Fruit fly (Drosophila melanogaster): ENCODE measurements around the gene GAPsec.

The GAPsec gene

dm6 chr3L:8629701-8630343, 6.1 kb upstream of the GAPsec start:
- TF ChIP-seq CG9948 (tag; optimal IDR thresholded peaks at IDR 0.05) (no peak), Pif1A (GFP tag; optimal IDR thresholded peaks at IDR 0.05) (no peak), rn (GFP tag; IDR thresholded peaks at IDR 0.05) (no peak), EcR (GFP tag; optimal IDR thresholded peaks at IDR 0.05) (no peak), CG8301 (tag; optimal IDR thresholded peaks at IDR 0.05) (no peak), CG12605 (GFP tag; IDR thresholded peaks at IDR 0.05) (no peak), CG34367 (tag; optimal IDR thresholded peaks at IDR 0.05) (no peak), CG14655 (GFP tag; optimal IDR thresholded peaks at IDR 0.05) (no peak), CG15710 (tag; optimal IDR thresholded peaks at IDR 0.05) (no peak), CG13204 (GFP tag; optimal IDR thresholded peaks at IDR 0.05) (no peak), gl (tag; optimal IDR thresholded peaks at IDR 0.05) (no peak), D1 (tag; optimal IDR thresholded peaks at IDR 0.05) (no peak), CG10348 (GFP tag; IDR thresholded peaks at IDR 0.05) (no peak), CG4496 (GFP tag; IDR thresholded peaks at IDR 0.05) (no peak), Ets98B (GFP tag; IDR thresholded peaks at IDR 0.05) (no peak)

dm6 chr3L:8628964-8629363, 5.3 kb upstream of the GAPsec start:
- 0 out of 2 replicates have a peak, but pooled peaks have one; percentile 19 for TF ChIP-seq Ets98B (GFP tag; IDR thresholded peaks at IDR 0.05)
- peak; percentile 35 for TF ChIP-seq Snoo (tag; optimal IDR thresholded peaks at IDR 0.05)
- TF ChIP-seq CG10348 (GFP tag; IDR thresholded peaks at IDR 0.05): no peak
- no peak for TF ChIP-seq CG8159 (tag; optimal IDR thresholded peaks at IDR 0.05)

dm6 chr3L:8627839-8628827, 4.4 kb upstream of the GAPsec start:
- TF ChIP-seq CG4496 (GFP tag; IDR thresholded peaks at IDR 0.05) (no peak), CG10348 (GFP tag; IDR thresholded peaks at IDR 0.05) (no peak), Pif1A (GFP tag; optimal IDR thresholded peaks at IDR 0.05) (no peak), CG13204 (GFP tag; optimal IDR thresholded peaks at IDR 0.05) (no peak), CG15710 (tag; optimal IDR thresholded peaks at IDR 0.05) (no peak), Snoo (tag; optimal IDR thresholded peaks at IDR 0.05) (no peak), CG34367 (tag; optimal IDR thresholded peaks at IDR 0.05) (no peak), fd96Ca (GFP tag; IDR thresholded peaks at IDR 0.05) (no peak), CG32121 (GFP tag; IDR thresholded peaks at IDR 0.05) (no peak), EcR (GFP tag; optimal IDR thresholded peaks at IDR 0.05) (no peak), CG17806 (tag; optimal IDR thresholded peaks at IDR 0.05) (no peak)

DNA sequence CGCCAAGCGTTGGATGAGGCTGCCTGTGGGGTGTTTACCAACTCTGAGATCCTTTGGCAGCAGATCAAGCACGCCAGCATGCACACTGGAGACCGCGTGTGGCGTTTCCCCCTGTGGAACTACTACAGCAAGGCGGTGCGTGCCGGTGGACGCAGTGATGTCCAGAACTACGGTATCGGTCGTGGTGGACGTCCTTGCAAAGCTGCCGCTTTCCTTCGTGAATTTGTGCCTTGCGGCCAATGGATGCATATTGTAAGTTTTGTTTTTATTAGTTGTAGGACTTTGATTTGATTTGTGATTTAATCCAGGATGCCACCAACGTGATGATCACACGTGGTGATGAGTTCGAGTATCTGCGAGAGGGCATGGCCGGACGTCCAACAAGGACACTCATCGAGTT, 2.2 kb downstream of the GAPsec start:
- TF ChIP-seq D1 (tag; optimal IDR thresholded peaks at IDR 0.05) (no peak), fd96Ca (GFP tag; IDR thresholded peaks at IDR 0.05) (no peak), CG8301 (tag; optimal IDR thresholded peaks at IDR 0.05) (no peak), EcR (GFP tag; optimal IDR thresholded peaks at IDR 0.05) (no peak), CG32121 (GFP tag; IDR thresholded peaks at IDR 0.05) (no peak), Snoo (tag; optimal IDR thresholded peaks at IDR 0.05) (no peak), CG13204 (GFP tag; optimal IDR thresholded peaks at IDR 0.05) (no peak), rn (GFP tag; IDR thresholded peaks at IDR 0.05) (no peak), CG10348 (GFP tag; IDR thresholded peaks at IDR 0.05) (no peak), CG4496 (GFP tag; IDR thresholded peaks at IDR 0.05) (no peak), CG34367 (tag; optimal IDR thresholded peaks at IDR 0.05) (no peak), Ets98B (GFP tag; IDR thresholded peaks at IDR 0.05) (no peak), CG15710 (tag; optimal IDR thresholded peaks at IDR 0.05) (no peak), CG14655 (GFP tag; optimal IDR thresholded peaks at IDR 0.05) (no peak), Pif1A (GFP tag; optimal IDR thresholded peaks at IDR 0.05) (no peak), gl (tag; optimal IDR thresholded peaks at IDR 0.05) (no peak), Pif1B (GFP tag; optimal IDR thresholded peaks at IDR 0.05) (no peak), CG12605 (GFP tag; IDR thresholded peaks at IDR 0.05) (no peak), CG17806 (tag; optimal IDR thresholded peaks at IDR 0.05) (no peak), CG9948 (tag; optimal IDR thresholded peaks at IDR 0.05) (no peak)

- no peak for TF ChIP-seq CG9948 (tag; optimal IDR thresholded peaks at IDR 0.05)
- TF ChIP-seq CG8301 (tag; optimal IDR thresholded peaks at IDR 0.05): no peak
- no peak for TF ChIP-seq fd96Ca (GFP tag; IDR thresholded peaks at IDR 0.05)
- TF ChIP-seq CG17806 (tag; optimal IDR thresholded peaks at IDR 0.05): no peak
- no peak for TF ChIP-seq CG4496 (GFP tag; IDR thresholded peaks at IDR 0.05)
- TF ChIP-seq Pif1B (GFP tag; optimal IDR thresholded peaks at IDR 0.05): no peak
- no peak for TF ChIP-seq CG15710 (tag; optimal IDR thresholded peaks at IDR 0.05)
- no peak for TF ChIP-seq CG12605 (GFP tag; IDR thresholded peaks at IDR 0.05)
- no peak for TF ChIP-seq Ets98B (GFP tag; IDR thresholded peaks at IDR 0.05)
Measured at dm6 chr3L:8619588-8619987, 4.1 kb downstream of the GAPsec start, which contains the start of gene S-Lap2. Gene S-Lap2, plus strand, starts transcription at chr3L:8619888.

DNA sequence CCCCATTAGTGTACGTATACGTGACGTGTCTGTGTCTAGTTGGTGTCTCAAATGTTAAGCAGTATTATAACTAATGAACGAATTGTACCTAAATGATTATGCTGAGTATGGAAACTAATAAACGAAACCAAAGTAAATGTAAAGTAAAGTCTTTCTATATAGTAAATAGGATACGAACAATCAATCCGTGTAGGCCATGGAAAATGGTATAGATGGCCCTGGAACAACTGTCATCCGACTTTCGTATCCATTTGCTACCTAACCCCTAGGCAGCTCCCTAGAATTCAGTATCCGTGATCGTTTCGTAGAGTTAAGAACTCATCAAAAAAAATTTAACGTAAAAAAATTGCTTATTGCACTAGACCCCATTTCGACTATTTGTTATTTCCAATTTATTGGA, 6.8 kb downstream of the GAPsec start, which contains the start of gene S-Lap1:
Gene S-Lap1 (plus strand): TSS at position 301 of the 400 bp plus-strand sequence.
- no peak for TF ChIP-seq CG4496 (GFP tag; IDR thresholded peaks at IDR 0.05)
- TF ChIP-seq CG32121 (GFP tag; IDR thresholded peaks at IDR 0.05): no peak
- no peak for TF ChIP-seq EcR (GFP tag; optimal IDR thresholded peaks at IDR 0.05)
- TF ChIP-seq CG9948 (tag; optimal IDR thresholded peaks at IDR 0.05): no peak
- no peak for TF ChIP-seq Ets98B (GFP tag; IDR thresholded peaks at IDR 0.05)
- TF ChIP-seq CG13204 (GFP tag; optimal IDR thresholded peaks at IDR 0.05): no peak
- TF ChIP-seq Snoo (tag; optimal IDR thresholded peaks at IDR 0.05): no peak
- TF ChIP-seq Pif1B (GFP tag; optimal IDR thresholded peaks at IDR 0.05): no peak
- TF ChIP-seq CG17806 (tag; optimal IDR thresholded peaks at IDR 0.05): no peak
- no peak for TF ChIP-seq D1 (tag; optimal IDR thresholded peaks at IDR 0.05)
- no peak for TF ChIP-seq CG15710 (tag; optimal IDR thresholded peaks at IDR 0.05)
- TF ChIP-seq fd96Ca (GFP tag; IDR thresholded peaks at IDR 0.05): no peak
- no peak for TF ChIP-seq Pif1A (GFP tag; optimal IDR thresholded peaks at IDR 0.05)
- no peak for TF ChIP-seq CG14655 (GFP tag; optimal IDR thresholded peaks at IDR 0.05)
- no peak for TF ChIP-seq CG12605 (GFP tag; IDR thresholded peaks at IDR 0.05)

Measured in whole organism, pupa.